Worm (Caenorhabditis elegans) whole organism, L4 larva: ENCODE results near the gene Y49F6B.13.

Experiments used
- F26F4.8 ChIP-seq: fragments of 200-800 bp; sonication (Bioruptor generic); conservative IDR thresholded peaks from 2 replicates; pipeline ENCODE4 v1.3.6; 2022; ENCODE audit warnings: missing genetic modification characterization, missing compliant biosample characterization
- F44E2.7 ChIP-seq: fragments of 200-800 bp; sonication (Bioruptor generic); IDR thresholded peaks from 2 replicates; pipeline ENCODE4 v2.1.2; 2022; ENCODE audit warnings: missing genetic modification characterization, missing compliant biosample characterization
- F49E8.2 ChIP-seq: sonication (generic microtip); optimal IDR thresholded peaks from 2 replicates; lab custom pipeline; 2016; ENCODE audit warnings: missing compliant biosample characterization, mild to moderate bottlenecking, missing genetic modification characterization, borderline replicate concordance
- R02D3.7 ChIP-seq: fragments of 150-350 bp; sonication (generic microtip); optimal IDR thresholded peaks from 3 replicates; lab custom pipeline; 2014; ENCODE audit warnings: missing biosample characterization, missing genetic modification characterization
- T20F7.1 ChIP-seq: fragments of 200-800 bp; sonication (Bioruptor generic); optimal IDR thresholded peaks from 2 replicates; lab custom pipeline; 2018; ENCODE audit warnings: mild to moderate bottlenecking, missing genetic modification characterization, missing compliant biosample characterization
- T26A8.4 ChIP-seq: fragments of 200-800 bp; sonication (Bioruptor generic); IDR thresholded peaks from 2 replicates; pipeline ENCODE4 v1.3.6; 2022; ENCODE audit warnings: missing genetic modification characterization, missing compliant biosample characterization
- Y105C5A.15 ChIP-seq: fragments of 200-800 bp; sonication (Bioruptor generic); IDR thresholded peaks from 2 replicates; pipeline ENCODE4 v1.3.6; 2022; ENCODE audit warnings: missing genetic modification characterization, missing compliant biosample characterization
- Y48G9A.11 ChIP-seq: fragments of 200-800 bp; sonication (Bioruptor generic); IDR thresholded peaks from 2 replicates; pipeline ENCODE4 v1.3.6; 2022; ENCODE audit warnings: missing genetic modification reagents, missing genetic modification characterization, missing compliant biosample characterization
- ZK546.5 ChIP-seq, 2 experiments: sonication (generic microtip); optimal IDR thresholded peaks; 2 replicates each; lab custom pipeline; 2017; ENCODE audit warnings: missing biosample characterization in 2 of 2, missing genetic modification characterization in 2 of 2
- ceh-20 ChIP-seq: fragments of 200-800 bp; sonication (Bioruptor generic); IDR thresholded peaks from 2 replicates; pipeline ENCODE4 v1.3.6; 2022; ENCODE audit warnings: missing genetic modification reagents, missing genetic modification characterization, missing compliant biosample characterization
- ceh-28 ChIP-seq: fragments of 150-350 bp; optimal IDR thresholded peaks from 2 replicates; lab custom pipeline; 2014; ENCODE audit warnings: missing biosample characterization, missing genetic modification reagents, missing genetic modification characterization
- ceh-82 ChIP-seq: sonication (generic microtip); optimal IDR thresholded peaks from 2 replicates; lab custom pipeline; 2017; ENCODE audit warnings: missing biosample characterization, missing genetic modification characterization
- ctbp-1 ChIP-seq: fragments of 200-800 bp; sonication (Bioruptor generic); IDR thresholded peaks from 2 replicates; pipeline ENCODE4 v1.3.6; 2022; ENCODE audit warnings: missing genetic modification reagents, missing genetic modification characterization, missing compliant biosample characterization
- daf-12 ChIP-seq: fragments of 150-350 bp; optimal IDR thresholded peaks from 2 replicates; lab custom pipeline; 2014; ENCODE audit warnings: missing biosample characterization, missing genetic modification reagents, missing genetic modification characterization
- daf-19 ChIP-seq: fragments of 200-800 bp; sonication (Bioruptor generic); conservative IDR thresholded peaks from 2 replicates; pipeline ENCODE4 v1.3.6; 2022; ENCODE audit warnings: missing genetic modification characterization, missing compliant biosample characterization
- dmd-6 ChIP-seq: fragments of 200-800 bp; sonication (Bioruptor generic); IDR thresholded peaks from 2 replicates; pipeline ENCODE4 v1.3.6; 2022; ENCODE audit warnings: missing genetic modification reagents, missing genetic modification characterization, missing compliant biosample characterization
- dpl-1 ChIP-seq: fragments of 150-350 bp; optimal IDR thresholded peaks from 2 replicates; lab custom pipeline; 2014; ENCODE audit warnings: missing biosample characterization, missing genetic modification reagents, missing genetic modification characterization
- duxl-1 ChIP-seq: sonication (generic microtip); optimal IDR thresholded peaks from 2 replicates; lab custom pipeline; 2016; ENCODE audit warnings: mild to moderate bottlenecking, missing genetic modification characterization, moderate library complexity, missing compliant biosample characterization; ENCODE audit not compliant: poor library complexity
- egl-43 ChIP-seq: fragments of 200-800 bp; sonication (Bioruptor generic); IDR thresholded peaks from 2 replicates; pipeline ENCODE4 v1.3.6; 2022; ENCODE audit warnings: missing genetic modification reagents, missing genetic modification characterization, missing compliant biosample characterization
- fkh-10 ChIP-seq: fragments of 150-350 bp; optimal IDR thresholded peaks from 2 replicates; lab custom pipeline; 2014; ENCODE audit warnings: missing biosample characterization, missing genetic modification reagents, missing genetic modification characterization
- hlh-11 ChIP-seq: fragments of 200-800 bp; sonication (Bioruptor generic); optimal IDR thresholded peaks from 2 replicates; lab custom pipeline; 2018; ENCODE audit warnings: mild to moderate bottlenecking, missing genetic modification characterization, missing compliant biosample characterization
- lim-7 ChIP-seq: fragments of 200-800 bp; sonication (Bioruptor generic); IDR thresholded peaks from 2 replicates; pipeline ENCODE4 v1.3.6; 2022; ENCODE audit warnings: missing genetic modification characterization, missing compliant biosample characterization
- lin-1 ChIP-seq: fragments of 200-800 bp; sonication (Bioruptor generic); IDR thresholded peaks from 2 replicates; pipeline ENCODE4 v1.3.6; 2022; ENCODE audit warnings: missing genetic modification reagents, missing genetic modification characterization, missing compliant biosample characterization
- lin-38 ChIP-seq: fragments of 200-800 bp; sonication (Bioruptor generic); IDR thresholded peaks from 2 replicates; pipeline ENCODE4 v1.3.6; 2022; ENCODE audit warnings: missing genetic modification reagents, missing genetic modification characterization, missing compliant biosample characterization
- lir-3 ChIP-seq: sonication (generic microtip); optimal IDR thresholded peaks from 2 replicates; lab custom pipeline; 2016; ENCODE audit warnings: mild to moderate bottlenecking, missing genetic modification characterization, missing compliant biosample characterization
- mdt-29 ChIP-seq: fragments of 200-800 bp; sonication (Bioruptor generic); IDR thresholded peaks from 2 replicates; pipeline ENCODE4 v1.3.6; 2022; ENCODE audit warnings: missing genetic modification reagents, missing genetic modification characterization, missing compliant biosample characterization
- mes-2 ChIP-seq: sonication (generic microtip); optimal IDR thresholded peaks from 2 replicates; lab custom pipeline; 2016; ENCODE audit warnings: missing genotype, mild to moderate bottlenecking, missing genetic modification characterization, missing compliant biosample characterization; ENCODE audit not compliant: poor library complexity, severe bottlenecking
- mxl-3 ChIP-seq: fragments of 200-800 bp; sonication (Bioruptor generic); optimal IDR thresholded peaks from 2 replicates; lab custom pipeline; 2018; ENCODE audit warnings: mild to moderate bottlenecking, missing genetic modification characterization, missing compliant biosample characterization
- nhr-10 ChIP-seq: fragments of 150-350 bp; optimal IDR thresholded peaks from 2 replicates; lab custom pipeline; 2014; ENCODE audit warnings: missing biosample characterization, missing genetic modification characterization
- nhr-102 ChIP-seq: sonication (generic microtip); optimal IDR thresholded peaks from 2 replicates; lab custom pipeline; 2016; ENCODE audit warnings: mild to moderate bottlenecking, missing genetic modification characterization, moderate library complexity, missing compliant biosample characterization
- nhr-11 ChIP-seq: fragments of 150-350 bp; optimal IDR thresholded peaks from 2 replicates; lab custom pipeline; 2014; ENCODE audit warnings: missing biosample characterization, missing genetic modification characterization
- nhr-77 ChIP-seq: fragments of 150-350 bp; optimal IDR thresholded peaks from 2 replicates; lab custom pipeline; 2014; ENCODE audit warnings: missing biosample characterization, missing genetic modification characterization
- saeg-2 ChIP-seq: fragments of 200-800 bp; sonication (Bioruptor generic); IDR thresholded peaks from 2 replicates; pipeline ENCODE4 v1.3.6; 2022; ENCODE audit warnings: missing genetic modification reagents, missing genetic modification characterization, missing compliant biosample characterization
- set-16 ChIP-seq: fragments of 200-800 bp; sonication (Bioruptor generic); IDR thresholded peaks from 2 replicates; pipeline ENCODE4 v1.3.6; 2022; ENCODE audit warnings: missing genetic modification reagents, missing genetic modification characterization, missing compliant biosample characterization
- snpc-1.2 ChIP-seq: fragments of 200-800 bp; sonication (Bioruptor generic); IDR thresholded peaks from 2 replicates; pipeline ENCODE4 v1.3.6; 2022; ENCODE audit warnings: missing genetic modification reagents, missing genetic modification characterization, missing compliant biosample characterization
- tag-97 ChIP-seq: fragments of 200-800 bp; sonication (Bioruptor generic); IDR thresholded peaks from 2 replicates; pipeline ENCODE4 v1.3.6; 2022; ENCODE audit warnings: missing genetic modification characterization, missing compliant biosample characterization
- tra-1 ChIP-seq: fragments of 200-800 bp; sonication (Bioruptor generic); IDR thresholded peaks from 2 replicates; pipeline ENCODE4 v1.3.6; 2022; ENCODE audit warnings: missing genetic modification reagents, missing genetic modification characterization, missing compliant biosample characterization
- vab-7 ChIP-seq: fragments of 200-800 bp; sonication (Bioruptor generic); IDR thresholded peaks from 2 replicates; pipeline ENCODE4 v1.3.6; 2022; ENCODE audit warnings: missing genetic modification reagents, missing genetic modification characterization, missing compliant biosample characterization

Y49F6B.13 gene

ce11 chrII:3439244-3439698, 32.2 kb downstream of the Y49F6B.13 start (continued):
- TF ChIP-seq nhr-10 = no peak
- TF ChIP-seq mxl-3 (GFP tag; lab: Kevin White, UChicago) = peak; percentile 38
- TF ChIP-seq snpc-1.2 = peak; percentile 80; the same call in 1 of the 2 replicates
- TF ChIP-seq lin-38 = peak; percentile 81
- peak; percentile 67 for TF ChIP-seq ctbp-1 (GFP tag; lab: Robert Waterston, UW)
- TF ChIP-seq T20F7.1 = no peak
- peak; percentile 73 for TF ChIP-seq duxl-1
- peak; percentile 53; the same call in 1 of the 2 replicates for TF ChIP-seq saeg-2 (GFP tag; lab: Robert Waterston, UW)
- TF ChIP-seq egl-43 (GFP tag; lab: Robert Waterston, UW) = peak; percentile 87
- TF ChIP-seq F44E2.7 (GFP tag; lab: Robert Waterston, UW) = peak; percentile 77; the same call in 1 of the 2 replicates
- TF ChIP-seq mes-2 (tag; lab: Kevin White, UChicago) = peak; percentile 37
- peak; percentile 90 for TF ChIP-seq tra-1 (GFP tag; lab: Robert Waterston, UW)
- no peak for TF ChIP-seq ZK546.5 (tag; optimal IDR thresholded peaks at IDR 0.05; lab: Kevin White, UChicago)
- TF ChIP-seq Y48G9A.11 (GFP tag; lab: Robert Waterston, UW) = peak; percentile 84
- peak; percentile 86 for TF ChIP-seq mdt-29 (GFP tag; lab: Robert Waterston, UW)
- TF ChIP-seq dmd-6 (GFP tag; lab: Robert Waterston, UW) = peak; percentile 81
- TF ChIP-seq nhr-102 (tag; lab: Kevin White, UChicago) = peak; percentile 50
- peak; percentile 81 for TF ChIP-seq F26F4.8 (GFP tag; lab: Robert Waterston, UW)
- no peak for TF ChIP-seq nhr-77 (tag; lab: Kevin White, UChicago)
- TF ChIP-seq lir-3 (tag; lab: Kevin White, UChicago) = peak; percentile 48
- 0 out of 2 replicates have a peak, but pooled peaks have one; percentile 65 for TF ChIP-seq lin-1
- TF ChIP-seq ceh-82 (tag; lab: Kevin White, UChicago) = no peak
- peak; percentile 59; the same call in 1 of the 2 replicates for TF ChIP-seq ceh-20 (GFP tag; lab: Robert Waterston, UW)
- TF ChIP-seq hlh-11 (tag; lab: Kevin White, UChicago) = peak; percentile 81

ce11 chrII:3438280-3438679, 33.2 kb downstream of the Y49F6B.13 start:
- no peak for TF ChIP-seq fkh-10 (GFP tag; lab: Kevin White, UChicago)
- TF ChIP-seq lim-7 (GFP tag; lab: Robert Waterston, UW) = no peak
- TF ChIP-seq dmd-6 (GFP tag; lab: Robert Waterston, UW) = no peak
- TF ChIP-seq Y105C5A.15 (GFP tag; lab: Robert Waterston, UW) = no peak
- no peak for TF ChIP-seq T26A8.4 (GFP tag; lab: Robert Waterston, UW)
- no peak for TF ChIP-seq nhr-10
- peak; percentile 2 for TF ChIP-seq hlh-11 (tag; lab: Kevin White, UChicago)
- TF ChIP-seq vab-7 (GFP tag; lab: Robert Waterston, UW) = no peak

ce11 chrII:3437393-3437792, 34.1 kb downstream of the Y49F6B.13 start:
- TF ChIP-seq set-16 (GFP tag; lab: Robert Waterston, UW) = peak; percentile 77
- TF ChIP-seq nhr-11 = no peak
- no peak for TF ChIP-seq dpl-1 (GFP tag; lab: Kevin White, UChicago)

- TF ChIP-seq ceh-28 (tag; lab: Kevin White, UChicago) (no peak), Y48G9A.11 (GFP tag; lab: Robert Waterston, UW) (no peak), daf-19 (GFP tag; lab: Robert Waterston, UW) (no peak), vab-7 (GFP tag; lab: Robert Waterston, UW) (no peak), snpc-1.2 (no peak), tag-97 (GFP tag; lab: Robert Waterston, UW) (no peak), set-16 (GFP tag; lab: Robert Waterston, UW) (no peak), ctbp-1 (GFP tag; lab: Robert Waterston, UW) (no peak), duxl-1 (no peak), daf-12 (tag; lab: Kevin White, UChicago) (no peak), R02D3.7 (no peak), F49E8.2 (tag; lab: Kevin White, UChicago) (no peak)
- TF ChIP-seq, all 104 proteins: peak for 0
Observed at ce11 chrII:3436412-3436811, 35.1 kb downstream of the Y49F6B.13 start, which contains the start of gene skpo-2. TSS of gene skpo-2 (minus strand) at chrII:3436512.
